Fruit fly (Drosophila melanogaster) whole organism, embryonic: Measurements from ENCODE around the gene CG2964.

ENCODE experiments used
- BtbVII ChIP-seq: fragments of 200-800 bp; sonication (Bioruptor generic); optimal IDR thresholded peaks from 3 replicates; lab custom pipeline; 2017; ENCODE audit warnings: missing biosample characterization, mild to moderate bottlenecking, missing genetic modification characterization
- CG10543 ChIP-seq: fragments of 200-800 bp; sonication (Bioruptor generic); optimal IDR thresholded peaks from 3 replicates; lab custom pipeline; 2017; ENCODE audit warnings: missing biosample characterization, mild to moderate bottlenecking, missing genetic modification characterization, moderate library complexity
- CG11560 ChIP-seq: fragments of 200-800 bp; sonication (Bioruptor generic); IDR thresholded peaks from 3 replicates; pipeline ENCODE4 v1.3.6; 2022; ENCODE audit warnings: missing biosample characterization, missing genetic modification characterization
- CG12071 ChIP-seq: fragments of 200-800 bp; sonication (Bioruptor generic); optimal IDR thresholded peaks from 3 replicates; lab custom pipeline; 2018; ENCODE audit warnings: missing biosample characterization, mild to moderate bottlenecking, missing genetic modification characterization
- CG12942 ChIP-seq: fragments of 200-800 bp; sonication (Bioruptor generic); optimal IDR thresholded peaks from 3 replicates; lab custom pipeline; 2016; ENCODE audit warnings: missing biosample characterization, missing genetic modification characterization
- CG15073 ChIP-seq: fragments of 200-800 bp; sonication (Bioruptor generic); optimal IDR thresholded peaks from 2 replicates; lab custom pipeline; 2016; ENCODE audit warnings: missing biosample characterization, missing genetic modification characterization
- CG2875 ChIP-seq: fragments of 200-800 bp; sonication (Bioruptor generic); optimal IDR thresholded peaks from 2 replicates; lab custom pipeline; 2017; ENCODE audit warnings: missing biosample characterization, mild to moderate bottlenecking, missing genetic modification characterization, missing genetic modification reagents
- CG32767 ChIP-seq: fragments of 200-800 bp; sonication (Bioruptor generic); IDR thresholded peaks from 2 replicates; pipeline ENCODE4 v1.3.6; 2022; ENCODE audit warnings: missing biosample characterization, missing genetic modification characterization
- CG3407 ChIP-seq: fragments of 200-800 bp; sonication (Bioruptor generic); optimal IDR thresholded peaks from 2 replicates; lab custom pipeline; 2018; ENCODE audit warnings: missing biosample characterization, mild to moderate bottlenecking, missing genetic modification characterization
- CG34376 ChIP-seq: fragments of 200-800 bp; sonication (Bioruptor generic); optimal IDR thresholded peaks from 2 replicates; lab custom pipeline; 2018; ENCODE audit warnings: missing biosample characterization, mild to moderate bottlenecking, missing genetic modification characterization
- CG3847 ChIP-seq: fragments of 200-800 bp; sonication (Bioruptor generic); IDR thresholded peaks from 2 replicates; pipeline ENCODE4 v1.3.6; 2022; ENCODE audit warnings: missing biosample characterization, missing genetic modification characterization
- CG5180 ChIP-seq: fragments of 200-800 bp; sonication (Bioruptor generic); optimal IDR thresholded peaks from 3 replicates; lab custom pipeline; 2017; ENCODE audit warnings: missing biosample characterization, missing genetic modification characterization, mild to moderate bottlenecking, moderate library complexity, missing genetic modification reagents
- CG7357 ChIP-seq: fragments of 200-800 bp; sonication (Bioruptor generic); IDR thresholded peaks from 3 replicates; pipeline ENCODE4 v1.3.6; 2022; ENCODE audit warnings: missing biosample characterization, missing genetic modification characterization
- CG7987 ChIP-seq: fragments of 200-800 bp; sonication (Bioruptor generic); optimal IDR thresholded peaks from 2 replicates; lab custom pipeline; 2018; ENCODE audit warnings: missing biosample characterization, mild to moderate bottlenecking, missing genetic modification characterization, moderate library complexity
- CG9437 ChIP-seq: fragments of 200-800 bp; sonication (Bioruptor generic); optimal IDR thresholded peaks from 2 replicates; lab custom pipeline; 2018; ENCODE audit warnings: missing biosample characterization, mild to moderate bottlenecking, missing genetic modification characterization
- Camta ChIP-seq: fragments of 200-800 bp; sonication (Bioruptor generic); optimal IDR thresholded peaks from 2 replicates; lab custom pipeline; 2016; ENCODE audit warnings: missing biosample characterization, missing genetic modification characterization
- bab2 ChIP-seq: fragments of 200-800 bp; sonication (Bioruptor generic); optimal IDR thresholded peaks from 2 replicates; lab custom pipeline; 2016; ENCODE audit warnings: missing biosample characterization, missing genetic modification characterization
- bsh ChIP-seq, 2 experiments: fragments of 200-800 bp; sonication (Bioruptor generic); optimal IDR thresholded peaks; 2 replicates each; lab custom pipeline; 2017 to 2018; ENCODE audit warnings: mild to moderate bottlenecking in 2 of 2, missing biosample characterization in 2 of 2, missing genetic modification characterization in 2 of 2, moderate library complexity in 1 of 2
- cad ChIP-seq: fragments of >200 bp; optimal IDR thresholded peaks from 2 replicates; lab custom pipeline; 2017; ENCODE audit warnings: missing biosample characterization, missing genetic modification characterization
- chinmo ChIP-seq: fragments of 200-800 bp; sonication (Bioruptor generic); IDR thresholded peaks from 4 replicates; pipeline ENCODE4 v1.3.6; 2022; ENCODE audit warnings: missing biosample characterization, missing genetic modification characterization; ENCODE audit not compliant: partially characterized antibody
- crc ChIP-seq: fragments of 200-800 bp; sonication (Bioruptor generic); optimal IDR thresholded peaks from 2 replicates; lab custom pipeline; 2016; ENCODE audit warnings: missing biosample characterization, missing genetic modification characterization
- crol ChIP-seq: fragments of 200-800 bp; sonication (Bioruptor generic); IDR thresholded peaks from 2 replicates; pipeline ENCODE4 v1.3.6; 2022; ENCODE audit warnings: missing biosample characterization, missing genetic modification characterization
- cwo ChIP-seq: fragments of 200-800 bp; sonication (Bioruptor generic); optimal IDR thresholded peaks from 3 replicates; lab custom pipeline; 2017; ENCODE audit warnings: missing biosample characterization, missing genetic modification characterization, mild to moderate bottlenecking, moderate library complexity, missing genetic modification reagents
- exex ChIP-seq: fragments of 200-800 bp; sonication (Bioruptor generic); optimal IDR thresholded peaks from 4 replicates; lab custom pipeline; 2018; ENCODE audit warnings: missing biosample characterization, mild to moderate bottlenecking, missing genetic modification characterization, moderate library complexity
- grau ChIP-seq: fragments of 200-800 bp; optimal IDR thresholded peaks from 3 replicates; lab custom pipeline; 2019; ENCODE audit warnings: missing biosample characterization, mild to moderate bottlenecking, missing genetic modification characterization, moderate library complexity
- grn ChIP-seq: fragments of 200-800 bp; sonication (Bioruptor generic); optimal IDR thresholded peaks from 3 replicates; lab custom pipeline; 2017; ENCODE audit warnings: missing biosample characterization, missing genetic modification characterization
- gsb-n ChIP-seq: fragments of 200-800 bp; sonication (Bioruptor generic); optimal IDR thresholded peaks from 3 replicates; lab custom pipeline; 2018; ENCODE audit warnings: missing biosample characterization, mild to moderate bottlenecking, missing genetic modification characterization
- insv ChIP-seq, 2 experiments: fragments of 200-800 bp; sonication (Bioruptor generic); optimal IDR thresholded peaks; 3 replicates each; lab custom pipeline; 2016 to 2018; ENCODE audit warnings: missing biosample characterization in 2 of 2, missing genetic modification characterization in 2 of 2
- jing ChIP-seq: fragments of 200-800 bp; sonication (Bioruptor generic); optimal IDR thresholded peaks from 2 replicates; lab custom pipeline; 2018; ENCODE audit warnings: missing biosample characterization, mild to moderate bottlenecking, missing genetic modification characterization
- jumu ChIP-seq: fragments of 200-800 bp; sonication (Bioruptor generic); optimal IDR thresholded peaks from 3 replicates; lab custom pipeline; 2016; ENCODE audit warnings: missing biosample characterization, missing genetic modification characterization
- knrl ChIP-seq: fragments of 200-800 bp; sonication (Bioruptor generic); IDR thresholded peaks from 3 replicates; pipeline ENCODE4 v1.3.6; 2022; ENCODE audit warnings: missing biosample characterization, missing genetic modification characterization; ENCODE audit not compliant: partially characterized antibody
- lab ChIP-seq: fragments of 200-800 bp; sonication (Bioruptor generic); optimal IDR thresholded peaks from 3 replicates; lab custom pipeline; 2017; ENCODE audit warnings: missing biosample characterization, missing genetic modification characterization, mild to moderate bottlenecking, moderate library complexity, missing genetic modification reagents
- mirr ChIP-seq: fragments of 200-800 bp; sonication (Bioruptor generic); optimal IDR thresholded peaks from 3 replicates; lab custom pipeline; 2018; ENCODE audit warnings: missing biosample characterization, mild to moderate bottlenecking, missing genetic modification characterization
- mld ChIP-seq: fragments of 200-800 bp; sonication (Bioruptor generic); IDR thresholded peaks from 3 replicates; pipeline ENCODE4 v1.3.6; 2022; ENCODE audit warnings: missing biosample characterization, missing genetic modification characterization; ENCODE audit not compliant: partially characterized antibody
- nom ChIP-seq: fragments of 200-800 bp; sonication (Bioruptor generic); optimal IDR thresholded peaks from 2 replicates; lab custom pipeline; 2017; ENCODE audit warnings: missing biosample characterization, missing genetic modification characterization, mild to moderate bottlenecking, moderate library complexity, missing genetic modification reagents
- schlank ChIP-seq: fragments of 200-800 bp; sonication (Bioruptor generic); optimal IDR thresholded peaks from 2 replicates; lab custom pipeline; 2018; ENCODE audit warnings: missing biosample characterization, mild to moderate bottlenecking, missing genetic modification characterization
- scrt ChIP-seq: fragments of 200-800 bp; sonication (Bioruptor generic); optimal IDR thresholded peaks from 2 replicates; lab custom pipeline; 2018; ENCODE audit warnings: missing biosample characterization, mild to moderate bottlenecking, missing genetic modification characterization, moderate library complexity
- sens ChIP-seq: fragments of 200-800 bp; sonication (Bioruptor generic); peaks from one replicate; lab custom pipeline; 2016; ENCODE audit warnings: missing biosample characterization, missing genetic modification characterization
- slou ChIP-seq: fragments of 200-800 bp; sonication (Bioruptor generic); optimal IDR thresholded peaks from 3 replicates; lab custom pipeline; 2016; ENCODE audit warnings: missing biosample characterization, missing genetic modification characterization
- sob ChIP-seq: fragments of 200-800 bp; sonication (Bioruptor generic); IDR thresholded peaks from 2 replicates; pipeline ENCODE4 v1.3.6; 2022; ENCODE audit warnings: missing biosample characterization, missing genetic modification characterization
- sqz ChIP-seq: fragments of 200-800 bp; sonication (Bioruptor generic); optimal IDR thresholded peaks from 3 replicates; lab custom pipeline; 2018; ENCODE audit warnings: missing biosample characterization, mild to moderate bottlenecking, missing genetic modification characterization
- stwl ChIP-seq: fragments of 200-800 bp; sonication (Bioruptor generic); optimal IDR thresholded peaks from 3 replicates; lab custom pipeline; 2018; ENCODE audit warnings: missing biosample characterization, mild to moderate bottlenecking, missing genetic modification characterization, moderate library complexity
- sug ChIP-seq: fragments of 200-800 bp; optimal IDR thresholded peaks from 2 replicates; lab custom pipeline; 2019; ENCODE audit warnings: missing biosample characterization, mild to moderate bottlenecking, missing genetic modification characterization, moderate library complexity
- tgo ChIP-seq: fragments of 200-800 bp; sonication (Bioruptor generic); IDR thresholded peaks from 3 replicates; pipeline ENCODE4 v1.3.6; 2022; ENCODE audit warnings: missing biosample characterization, missing genetic modification characterization
- tll ChIP-seq, 2 experiments: fragments of 200-800 bp in 1 of 2; fragments of >200 bp in 1 of 2; sonication (Bioruptor generic) in 1 of 2; optimal IDR thresholded peaks; 2 replicates each; lab custom pipeline; 2017 to 2019; ENCODE audit warnings: missing biosample characterization in 2 of 2, missing genetic modification characterization in 2 of 2, mild to moderate bottlenecking in 1 of 2, moderate library complexity in 1 of 2
- wor ChIP-seq: fragments of 200-800 bp; sonication (Bioruptor generic); IDR thresholded peaks from 2 replicates; pipeline ENCODE4 v1.3.6; 2022; ENCODE audit warnings: missing biosample characterization, missing genetic modification characterization

CG2964 gene

dm6 chr2L:2806190-2806763, 6.0 kb upstream of the CG2964 start:
- TF ChIP-seq Camta (no peak), bab2 (no peak), grau (tag; lab: Kevin White, UChicago) (no peak), CG7357 (GFP tag; lab: Robert Waterston, UW) (no peak), nom (GFP tag; lab: Kevin White, UChicago) (peak; percentile 96), schlank (tag; lab: Kevin White, UChicago) (no peak), sens (GFP tag; lab: Kevin White, UChicago) (no peak), BtbVII (peak; percentile 13), scrt (GFP tag; lab: Kevin White, UChicago) (no peak), slou (GFP tag; lab: Kevin White, UChicago) (no peak), CG11560 (tag; lab: Robert Waterston, UW) (0 out of 3 replicates have a peak, but pooled peaks have one; percentile 26), bsh (GFP tag; optimal IDR thresholded peaks at IDR 0.05; lab: Kevin White, UChicago) (peak in 1 of 2 experiments; percentile 63), jumu (GFP tag; lab: Kevin White, UChicago) (no peak), cwo (GFP tag; lab: Kevin White, UChicago) (peak; percentile 38), insv (GFP tag; optimal IDR thresholded peaks at IDR 0.05; lab: Kevin White, UChicago) (no peak), sob (no peak), crol (GFP tag; lab: Robert Waterston, UW) (peak; percentile 39; the same call in 1 of the 2 replicates), chinmo (GFP tag; lab: Robert Waterston, UW) (0 out of 4 replicates have a peak, but pooled peaks have one; percentile 16), CG7987 (GFP tag; lab: Kevin White, UChicago) (peak; percentile 87), CG15073 (GFP tag; lab: Kevin White, UChicago) (no peak)
- TF ChIP-seq, all 482 proteins: peak for 8

dm6 chr2L:2807597-2807996, 4.6 kb upstream of the CG2964 start:
- TF ChIP-seq gsb-n (tag; lab: Kevin White, UChicago) (peak; percentile 53), tgo (GFP tag; lab: Robert Waterston, UW) (no peak), sens (GFP tag; lab: Kevin White, UChicago) (peak; percentile 13), CG3407 (no peak), grn (GFP tag; lab: Kevin White, UChicago) (peak; percentile 10), CG9437 (GFP tag; lab: Kevin White, UChicago) (no peak), sug (tag; lab: Kevin White, UChicago) (peak; percentile 58), CG12942 (GFP tag; lab: Kevin White, UChicago) (no peak), exex (tag; lab: Kevin White, UChicago) (peak; percentile 78), CG7987 (GFP tag; lab: Kevin White, UChicago) (peak; percentile 7), CG34376 (GFP tag; lab: Kevin White, UChicago) (peak; percentile 64), mirr (GFP tag; lab: Kevin White, UChicago) (peak; percentile 42), CG2875 (no peak), CG3847 (GFP tag; lab: Robert Waterston, UW) (no peak)

- TF ChIP-seq sqz (GFP tag; lab: Kevin White, UChicago) (no peak), stwl (tag; lab: Kevin White, UChicago) (no peak), wor (no peak), CG32767 (no peak), crc (GFP tag; lab: Kevin White, UChicago) (no peak), knrl (GFP tag; lab: Robert Waterston, UW) (0 out of 3 replicates have a peak, but pooled peaks have one; percentile 21), jing (GFP tag; lab: Kevin White, UChicago) (peak; percentile 55), CG10543 (GFP tag; lab: Kevin White, UChicago) (peak; percentile 4), mld (GFP tag; lab: Robert Waterston, UW) (no peak), cwo (GFP tag; lab: Kevin White, UChicago) (peak; percentile 38), CG5180 (GFP tag; lab: Kevin White, UChicago) (peak; percentile 95), lab (GFP tag; lab: Kevin White, UChicago) (peak; percentile 75), cad (GFP tag; lab: Kevin White, UChicago) (peak; percentile 73), CG12071 (GFP tag; lab: Kevin White, UChicago) (no peak), tll (GFP tag; optimal IDR thresholded peaks at IDR 0.05; lab: Kevin White, UChicago) (no peak)
These were observed 4.1 kb upstream of the CG2964 start for dm6 chr2L:2808038-2808699.
